Worm (Caenorhabditis elegans) whole organism, L3 larva: Measurements from ENCODE around the gene T26C11.4.

ENCODE experiments used
- R02D3.7 ChIP-seq: fragments of 150-350 bp; optimal IDR thresholded peaks from 2 replicates; lab custom pipeline; 2014; ENCODE audit warnings: missing biosample characterization, missing genetic modification characterization
- ama-1 ChIP-seq: fragments of 150-350 bp; optimal IDR thresholded peaks from 2 replicates; lab custom pipeline; 2018
- ceh-28 ChIP-seq: fragments of 150-350 bp; optimal IDR thresholded peaks from 2 replicates; lab custom pipeline; 2014; ENCODE audit warnings: missing biosample characterization, missing genetic modification reagents, missing genetic modification characterization
- egl-27 ChIP-seq: sonication (generic microtip); optimal IDR thresholded peaks from 4 replicates; lab custom pipeline; 2017; ENCODE audit warnings: missing biosample characterization, missing genetic modification reagents, missing genetic modification characterization
- elt-3 ChIP-seq, 3 experiments: fragments of 150-350 bp in 1 of 3; sonication (generic microtip) in 2 of 3; optimal IDR thresholded peaks; 2 replicates in 2 of 3; 4 replicates in 1 of 3; lab custom pipeline; 2014 to 2017; ENCODE audit warnings: missing biosample characterization in 3 of 3, missing genetic modification characterization in 3 of 3
- eor-1 ChIP-seq, 2 experiments: fragments of 150-350 bp; optimal IDR thresholded peaks; 2 replicates each; lab custom pipeline; 2014 to 2018; ENCODE audit warnings: missing biosample characterization in 2 of 2, missing genetic modification characterization in 2 of 2
- fos-1 ChIP-seq: fragments of 150-350 bp; optimal IDR thresholded peaks from 2 replicates; lab custom pipeline; 2014; ENCODE audit warnings: missing biosample characterization, missing genetic modification characterization
- nhr-11 ChIP-seq: fragments of 150-350 bp; optimal IDR thresholded peaks from 2 replicates; lab custom pipeline; 2014; ENCODE audit warnings: missing biosample characterization, missing genetic modification characterization
- nhr-76 ChIP-seq: fragments of 150-350 bp; sonication (generic microtip); optimal IDR thresholded peaks from 5 replicates; lab custom pipeline; 2014; ENCODE audit warnings: missing biosample characterization, missing genetic modification characterization
- nhr-77 ChIP-seq: fragments of 150-350 bp; optimal IDR thresholded peaks from 2 replicates; lab custom pipeline; 2014; ENCODE audit warnings: missing biosample characterization, missing genetic modification characterization
- skn-1 ChIP-seq: fragments of 150-350 bp; optimal IDR thresholded peaks from 2 replicates; lab custom pipeline; 2014; ENCODE audit warnings: missing biosample characterization, missing genetic modification characterization
- unc-39 ChIP-seq: sonication (generic microtip); optimal IDR thresholded peaks from 4 replicates; lab custom pipeline; 2017; ENCODE audit warnings: missing biosample characterization, missing genetic modification characterization
- unc-62 ChIP-seq: fragments of 150-350 bp; sonication (generic microtip); optimal IDR thresholded peaks from 4 replicates; lab custom pipeline; 2014; ENCODE audit warnings: missing biosample characterization, missing genetic modification reagents, missing genetic modification characterization

ce11 chrX:1816106-1816505 is 29.2 kb downstream of the T26C11.4 start, which contains the start of gene C14E2.7:
- TF ChIP-seq eor-1 (tag; optimal IDR thresholded peaks at IDR 0.05; lab: Kevin White, UChicago) (no peak), egl-27 (no peak), R02D3.7 (tag; lab: Kevin White, UChicago) (no peak), fos-1 (no peak), unc-62 (GFP tag; lab: Kevin White, UChicago) (no peak), skn-1 (tag; lab: Kevin White, UChicago) (no peak), elt-3 (tag; optimal IDR thresholded peaks at IDR 0.05; lab: Kevin White, UChicago) (no peak), nhr-76 (tag; lab: Kevin White, UChicago) (no peak), nhr-77 (no peak), unc-39 (no peak), nhr-11 (tag; lab: Kevin White, UChicago) (no peak), ama-1 (lab: Kevin White, UChicago) (no peak), ceh-28 (tag; lab: Kevin White, UChicago) (no peak)
